Fruit fly (Drosophila melanogaster) Kc167 (cell line): ENCODE measurements around the gene Vdup1.

ENCODE experiments used
- Sin3A ChIP-seq: fragments of >200 bp; optimal IDR thresholded peaks from 2 replicates; lab custom pipeline; 2018; ENCODE audit warnings: missing external identifiers
- h ChIP-seq: fragments of >200 bp; optimal IDR thresholded peaks from 3 replicates; lab custom pipeline; 2018; ENCODE audit warnings: missing external identifiers
- insv ChIP-seq: fragments of >200 bp; optimal IDR thresholded peaks from 3 replicates; lab custom pipeline; 2018; ENCODE audit warnings: missing external identifiers
- psq ChIP-seq: fragments of >200 bp; optimal IDR thresholded peaks from 2 replicates; lab custom pipeline; 2017; ENCODE audit warnings: missing external identifiers
- ttk ChIP-seq: sonication (Bioruptor generic); optimal IDR thresholded peaks from 2 replicates; lab custom pipeline; 2017; ENCODE audit warnings: missing external identifiers

dm6 chr3L:225120-225519 is 46.4 kb upstream of the Vdup1 start:
- no peak for TF ChIP-seq insv (lab: Kevin White, UChicago)
- TF ChIP-seq h (lab: Kevin White, UChicago): no peak
- TF ChIP-seq Sin3A (lab: Kevin White, UChicago): no peak
- no peak for TF ChIP-seq psq (lab: Kevin White, UChicago)
- TF ChIP-seq ttk (lab: Kevin White, UChicago): no peak
